Fruit fly (Drosophila melanogaster) whole organism, embryonic: ENCODE measurements around the gene CG9316.

ENCODE experiments used
- Aef1 ChIP-seq: fragments of 200-800 bp; sonication (Bioruptor generic); IDR thresholded peaks from 3 replicates; pipeline ENCODE4 v1.3.6; 2022; ENCODE audit warnings: missing biosample characterization, missing genetic modification characterization
- Antp ChIP-seq: fragments of 200-800 bp; sonication (Bioruptor generic); optimal IDR thresholded peaks from 3 replicates; lab custom pipeline; 2016; ENCODE audit warnings: missing biosample characterization, missing genetic modification characterization
- Atf3 ChIP-seq: fragments of 200-800 bp; sonication (Bioruptor generic); optimal IDR thresholded peaks from 3 replicates; lab custom pipeline; 2016; ENCODE audit warnings: missing biosample characterization, missing genetic modification characterization
- Atf6 ChIP-seq: fragments of 200-800 bp; sonication (Bioruptor generic); IDR thresholded peaks from 2 replicates; pipeline ENCODE4 v1.3.6; 2022; ENCODE audit warnings: missing biosample characterization, missing genetic modification characterization
- CG10431 ChIP-seq: fragments of 200-800 bp; sonication (Bioruptor generic); optimal IDR thresholded peaks from 3 replicates; lab custom pipeline; 2018; ENCODE audit warnings: missing biosample characterization, mild to moderate bottlenecking, missing genetic modification characterization
- CG10654 ChIP-seq: fragments of 200-800 bp; sonication (Bioruptor generic); optimal IDR thresholded peaks from 2 replicates; lab custom pipeline; 2016; ENCODE audit warnings: missing biosample characterization, missing genetic modification characterization
- CG11398 ChIP-seq: fragments of 200-800 bp; sonication (Bioruptor generic); optimal IDR thresholded peaks from 2 replicates; lab custom pipeline; 2016; ENCODE audit warnings: missing biosample characterization, missing genetic modification characterization
- CG16815 ChIP-seq: fragments of 200-800 bp; sonication (Bioruptor generic); optimal IDR thresholded peaks from 3 replicates; lab custom pipeline; 2017; ENCODE audit warnings: missing biosample characterization, mild to moderate bottlenecking, missing genetic modification characterization
- CG17829 ChIP-seq: fragments of 200-800 bp; optimal IDR thresholded peaks from 2 replicates; lab custom pipeline; 2019; ENCODE audit warnings: missing biosample characterization, mild to moderate bottlenecking, missing genetic modification characterization, moderate library complexity
- CG18599 ChIP-seq: fragments of 200-800 bp; sonication (Bioruptor generic); optimal IDR thresholded peaks from 3 replicates; lab custom pipeline; 2017; ENCODE audit warnings: missing biosample characterization, missing genetic modification characterization, mild to moderate bottlenecking, moderate library complexity, missing genetic modification reagents
- CG18764 ChIP-seq: fragments of 200-800 bp; sonication (Bioruptor generic); optimal IDR thresholded peaks from 3 replicates; lab custom pipeline; 2016; ENCODE audit warnings: missing biosample characterization, missing genetic modification characterization
- CG2120 ChIP-seq: fragments of 200-800 bp; sonication (Bioruptor generic); optimal IDR thresholded peaks from 3 replicates; lab custom pipeline; 2016; ENCODE audit warnings: missing biosample characterization, missing genetic modification characterization
- CG2199 ChIP-seq: fragments of 200-800 bp; sonication (Bioruptor generic); IDR thresholded peaks from 3 replicates; pipeline ENCODE4 v1.3.6; 2022; ENCODE audit warnings: missing biosample characterization, missing genetic modification characterization
- CG2678 ChIP-seq: fragments of 200-800 bp; sonication (Bioruptor generic); optimal IDR thresholded peaks from 3 replicates; lab custom pipeline; 2019; ENCODE audit warnings: missing biosample characterization, mild to moderate bottlenecking, missing genetic modification characterization, moderate library complexity
- CG3163 ChIP-seq: fragments of 200-800 bp; sonication (Bioruptor generic); optimal IDR thresholded peaks from 3 replicates; lab custom pipeline; 2016; ENCODE audit warnings: missing biosample characterization, missing genetic modification characterization
- CG32767 ChIP-seq: fragments of 200-800 bp; sonication (Bioruptor generic); IDR thresholded peaks from 2 replicates; pipeline ENCODE4 v1.3.6; 2022; ENCODE audit warnings: missing biosample characterization, missing genetic modification characterization
- CG32772 ChIP-seq: fragments of 200-800 bp; sonication (Bioruptor generic); IDR thresholded peaks from 2 replicates; pipeline ENCODE4 v1.3.6; 2022; ENCODE audit warnings: missing biosample characterization, missing genetic modification characterization
- CG34376 ChIP-seq: fragments of 200-800 bp; sonication (Bioruptor generic); optimal IDR thresholded peaks from 2 replicates; lab custom pipeline; 2018; ENCODE audit warnings: missing biosample characterization, mild to moderate bottlenecking, missing genetic modification characterization
- CG4854 ChIP-seq: fragments of 200-800 bp; sonication (Bioruptor generic); optimal IDR thresholded peaks from 2 replicates; lab custom pipeline; 2016; ENCODE audit warnings: missing biosample characterization, missing genetic modification characterization, inconsistent platforms
- CG7745 ChIP-seq: fragments of 200-800 bp; sonication (Bioruptor generic); optimal IDR thresholded peaks from 2 replicates; lab custom pipeline; 2018; ENCODE audit warnings: missing biosample characterization, mild to moderate bottlenecking, missing genetic modification characterization, moderate library complexity
- CG8765 ChIP-seq: fragments of 200-800 bp; sonication (Bioruptor generic); IDR thresholded peaks from 2 replicates; pipeline ENCODE4 v1.3.6; 2022; ENCODE audit warnings: missing biosample characterization, missing genetic modification characterization
- CHES-1-like ChIP-seq: fragments of 200-800 bp; sonication (Bioruptor generic); optimal IDR thresholded peaks from 2 replicates; lab custom pipeline; 2016; ENCODE audit warnings: missing biosample characterization, missing genetic modification characterization
- D19B ChIP-seq: fragments of 200-800 bp; sonication (Bioruptor generic); optimal IDR thresholded peaks from 2 replicates; lab custom pipeline; 2017; ENCODE audit warnings: missing biosample characterization, mild to moderate bottlenecking, missing genetic modification characterization
- Dad ChIP-seq: fragments of 200-800 bp; sonication (Bioruptor generic); optimal IDR thresholded peaks from 3 replicates; lab custom pipeline; 2016; ENCODE audit warnings: missing biosample characterization, missing genetic modification characterization
- Dip3 ChIP-seq: fragments of 200-800 bp; sonication (Bioruptor generic); optimal IDR thresholded peaks from 3 replicates; lab custom pipeline; 2016; ENCODE audit warnings: missing biosample characterization, missing genetic modification characterization
- Dp ChIP-seq: fragments of 200-800 bp; sonication (Bioruptor generic); optimal IDR thresholded peaks from 2 replicates; lab custom pipeline; 2018; ENCODE audit warnings: missing biosample characterization, mild to moderate bottlenecking, missing genetic modification characterization, moderate library complexity
- Eip74EF ChIP-seq, 2 experiments: fragments of 200-800 bp in 1 of 2; fragments of >200 bp in 1 of 2; sonication (Bioruptor generic) in 1 of 2; optimal IDR thresholded peaks; 2 replicates each; lab custom pipeline; 2017 to 2019; ENCODE audit warnings: missing biosample characterization in 2 of 2, missing genetic modification characterization in 2 of 2, mild to moderate bottlenecking in 1 of 2, moderate library complexity in 1 of 2
- Fer1 ChIP-seq: fragments of 200-800 bp; sonication (Bioruptor generic); optimal IDR thresholded peaks from 2 replicates; lab custom pipeline; 2017; ENCODE audit warnings: missing biosample characterization, mild to moderate bottlenecking, missing genetic modification characterization
- Gsc ChIP-seq: fragments of 200-800 bp; sonication (Bioruptor generic); IDR thresholded peaks from 2 replicates; pipeline ENCODE4 v1.3.6; 2022; ENCODE audit warnings: missing biosample characterization, missing genetic modification characterization
- HmgD ChIP-seq: fragments of 200-800 bp; sonication (Bioruptor generic); optimal IDR thresholded peaks from 3 replicates; lab custom pipeline; 2016; ENCODE audit warnings: missing biosample characterization, missing genetic modification characterization
- Hr51 ChIP-seq, 2 experiments: fragments of 200-800 bp; sonication (Bioruptor generic); optimal IDR thresholded peaks; 2 replicates in 1 of 2; 3 replicates in 1 of 2; lab custom pipeline; 2016 to 2018; ENCODE audit warnings: missing biosample characterization in 2 of 2, missing genetic modification characterization in 2 of 2, mild to moderate bottlenecking in 1 of 2, moderate library complexity in 1 of 2
- Myb ChIP-seq: fragments of 200-800 bp; sonication (Bioruptor generic); optimal IDR thresholded peaks from 2 replicates; lab custom pipeline; 2016; ENCODE audit warnings: missing biosample characterization, missing genetic modification characterization
- Oli ChIP-seq: fragments of 200-800 bp; sonication (Bioruptor generic); optimal IDR thresholded peaks from 2 replicates; lab custom pipeline; 2018; ENCODE audit warnings: missing biosample characterization, mild to moderate bottlenecking, missing genetic modification characterization, moderate library complexity
- Opbp ChIP-seq: fragments of 200-800 bp; sonication (Bioruptor generic); IDR thresholded peaks from 3 replicates; pipeline ENCODE4 v1.3.6; 2022; ENCODE audit warnings: missing biosample characterization, missing genetic modification characterization; ENCODE audit not compliant: partially characterized antibody
- Sox100B ChIP-seq: fragments of 200-800 bp; sonication (Bioruptor generic); optimal IDR thresholded peaks from 3 replicates; lab custom pipeline; 2018; ENCODE audit warnings: missing biosample characterization, mild to moderate bottlenecking, missing genetic modification characterization
- Xbp1 ChIP-seq: fragments of 200-800 bp; sonication (Bioruptor generic); optimal IDR thresholded peaks from 3 replicates; lab custom pipeline; 2016; ENCODE audit warnings: missing biosample characterization, mild to moderate bottlenecking, missing genetic modification characterization
- br ChIP-seq: fragments of >200 bp; optimal IDR thresholded peaks from 2 replicates; lab custom pipeline; 2017
- chm ChIP-seq: fragments of 200-800 bp; sonication (Bioruptor generic); IDR thresholded peaks from 2 replicates; pipeline ENCODE4 v1.3.6; 2022; ENCODE audit warnings: missing biosample characterization, missing genetic modification characterization
- da ChIP-seq: fragments of 200-800 bp; sonication (Bioruptor generic); optimal IDR thresholded peaks from 2 replicates; lab custom pipeline; 2016; ENCODE audit warnings: missing biosample characterization, missing genetic modification characterization
- dati ChIP-seq: fragments of 200-800 bp; sonication (Bioruptor generic); IDR thresholded peaks from 2 replicates; pipeline ENCODE4 v1.3.6; 2022; ENCODE audit warnings: missing biosample characterization, missing genetic modification characterization
- dm ChIP-seq: fragments of 200-800 bp; sonication (Bioruptor generic); optimal IDR thresholded peaks from 3 replicates; lab custom pipeline; 2016; ENCODE audit warnings: missing biosample characterization, missing genetic modification characterization
- dmrt11E ChIP-seq: fragments of 200-800 bp; sonication (Bioruptor generic); optimal IDR thresholded peaks from 3 replicates; lab custom pipeline; 2018; ENCODE audit warnings: missing biosample characterization, mild to moderate bottlenecking, missing genetic modification characterization, moderate library complexity
- dmrt99B ChIP-seq: fragments of 200-800 bp; sonication (Bioruptor generic); optimal IDR thresholded peaks from 2 replicates; lab custom pipeline; 2018; ENCODE audit warnings: missing biosample characterization, mild to moderate bottlenecking, missing genetic modification characterization, moderate library complexity
- gcm ChIP-seq: fragments of 200-800 bp; sonication (Bioruptor generic); optimal IDR thresholded peaks from 2 replicates; lab custom pipeline; 2019; ENCODE audit warnings: missing biosample characterization, mild to moderate bottlenecking, missing genetic modification characterization, moderate library complexity
- knrl ChIP-seq: fragments of 200-800 bp; sonication (Bioruptor generic); IDR thresholded peaks from 3 replicates; pipeline ENCODE4 v1.3.6; 2022; ENCODE audit warnings: missing biosample characterization, missing genetic modification characterization; ENCODE audit not compliant: partially characterized antibody
- odd ChIP-seq: fragments of 200-800 bp; sonication (Bioruptor generic); optimal IDR thresholded peaks from 2 replicates; lab custom pipeline; 2017; ENCODE audit warnings: missing biosample characterization, mild to moderate bottlenecking, missing genetic modification characterization
- ranshi ChIP-seq: fragments of 200-800 bp; sonication (Bioruptor generic); IDR thresholded peaks from 2 replicates; pipeline ENCODE4 v1.3.6; 2022; ENCODE audit warnings: missing biosample characterization, missing genetic modification characterization
- seq ChIP-seq: fragments of 200-800 bp; sonication (Bioruptor generic); IDR thresholded peaks from 2 replicates; pipeline ENCODE4 v1.3.6; 2022; ENCODE audit warnings: missing biosample characterization, missing genetic modification characterization
- sna ChIP-seq: fragments of 200-800 bp; sonication (Bioruptor generic); IDR thresholded peaks from 2 replicates; pipeline ENCODE4 v1.3.6; 2022; ENCODE audit warnings: missing biosample characterization, missing genetic modification characterization; ENCODE audit not compliant: partially characterized antibody
- tio ChIP-seq: fragments of 200-800 bp; sonication (Bioruptor generic); optimal IDR thresholded peaks from 2 replicates; lab custom pipeline; 2017; ENCODE audit warnings: missing biosample characterization, missing genetic modification characterization, inconsistent platforms
- tup ChIP-seq: fragments of 200-800 bp; sonication (Bioruptor generic); optimal IDR thresholded peaks from 2 replicates; lab custom pipeline; 2016; ENCODE audit warnings: missing biosample characterization, mild to moderate bottlenecking, missing genetic modification characterization, moderate library complexity

Gene CG9316

dm6 chr2L:20770242-20770769, 44.0 kb upstream of the CG9316 start, which contains the start of gene cad (continued):
- TF ChIP-seq Atf3 (GFP tag; lab: Kevin White, UChicago): no peak
- TF ChIP-seq Opbp: no peak
- TF ChIP-seq tio (GFP tag; lab: Kevin White, UChicago): no peak
- no peak for TF ChIP-seq dm (GFP tag; lab: Kevin White, UChicago)
- TF ChIP-seq CG11398 (GFP tag; lab: Kevin White, UChicago): no peak
- TF ChIP-seq br (lab: Kevin White, UChicago): no peak
- no peak for TF ChIP-seq Myb (GFP tag; lab: Kevin White, UChicago)
- TF ChIP-seq Fer1 (GFP tag; lab: Kevin White, UChicago): no peak
- TF ChIP-seq CG10654 (GFP tag; lab: Kevin White, UChicago): no peak
- no peak for TF ChIP-seq CG2120 (GFP tag; lab: Kevin White, UChicago)
- TF ChIP-seq CG18764 (GFP tag; lab: Kevin White, UChicago): no peak
- no peak for TF ChIP-seq Xbp1 (GFP tag; lab: Kevin White, UChicago)
- TF ChIP-seq sna: no peak
- peak; percentile 59 for TF ChIP-seq chm (GFP tag; lab: Robert Waterston, UW)
- no peak for TF ChIP-seq CG8765 (GFP tag; lab: Robert Waterston, UW)
- TF ChIP-seq dmrt99B (tag; lab: Kevin White, UChicago): no peak
- TF ChIP-seq Antp (GFP tag; lab: Kevin White, UChicago): no peak
- peak; percentile 76; the same call in 2 of the 3 replicates for TF ChIP-seq CG2199 (GFP tag; lab: Robert Waterston, UW)
- TF ChIP-seq Gsc (GFP tag; lab: Robert Waterston, UW): no peak
- peak; percentile 15 for TF ChIP-seq CG2678 (tag; lab: Kevin White, UChicago)
- TF ChIP-seq CG18599 (GFP tag; lab: Kevin White, UChicago): no peak
- no peak for TF ChIP-seq Dad (GFP tag; lab: Kevin White, UChicago)
- TF ChIP-seq CG10431 (GFP tag; lab: Kevin White, UChicago): no peak
- no peak for TF ChIP-seq da
- no peak for TF ChIP-seq tup
- peak; percentile 35 for TF ChIP-seq HmgD (GFP tag; lab: Kevin White, UChicago)
- no peak for TF ChIP-seq Eip74EF (GFP tag; optimal IDR thresholded peaks at IDR 0.05; lab: Kevin White, UChicago)
- TF ChIP-seq CG7745 (tag; lab: Kevin White, UChicago): no peak
- TF ChIP-seq Sox100B (GFP tag; lab: Kevin White, UChicago): no peak
- TF ChIP-seq CG3163 (GFP tag; lab: Kevin White, UChicago): no peak
- no peak for TF ChIP-seq D19B (GFP tag; lab: Kevin White, UChicago)
- TF ChIP-seq CG4854 (GFP tag; lab: Kevin White, UChicago): no peak
- no peak for TF ChIP-seq dmrt11E (tag; lab: Kevin White, UChicago)
- TF ChIP-seq knrl (GFP tag; lab: Robert Waterston, UW): peak; percentile 22; the same call in 1 of the 3 replicates
- no peak; the same call in 1 of the 2 replicates for TF ChIP-seq ranshi (GFP tag; lab: Robert Waterston, UW)
- no peak for TF ChIP-seq dati (GFP tag; lab: Robert Waterston, UW)
- peak; percentile 99 for TF ChIP-seq seq (GFP tag; lab: Robert Waterston, UW)
- no peak for TF ChIP-seq odd (GFP tag; lab: Kevin White, UChicago)
- TF ChIP-seq Oli (tag; lab: Kevin White, UChicago): no peak
- peak; percentile 51; the same call in 1 of the 2 replicates for TF ChIP-seq Atf6 (GFP tag; lab: Robert Waterston, UW)
- TF ChIP-seq CG17829: peak; percentile 47
- no peak for TF ChIP-seq Dip3 (GFP tag; lab: Kevin White, UChicago)
- no peak for TF ChIP-seq Aef1
- no peak for TF ChIP-seq Dp (GFP tag; lab: Kevin White, UChicago)
- no peak for TF ChIP-seq CG16815 (GFP tag; lab: Kevin White, UChicago)
- TF ChIP-seq CHES-1-like (GFP tag; lab: Kevin White, UChicago): peak; percentile 7
- TF ChIP-seq gcm: peak; percentile 89
- peak; percentile 37 for TF ChIP-seq CG34376 (GFP tag; lab: Kevin White, UChicago)
- no peak for TF ChIP-seq CG32767
- TF ChIP-seq Hr51 (GFP tag; optimal IDR thresholded peaks at IDR 0.05; lab: Kevin White, UChicago): no peak
- peak; percentile 80 for TF ChIP-seq CG32772 (GFP tag; lab: Robert Waterston, UW)
